Worm (Caenorhabditis elegans): ENCODE data around the gene epg-4.
A peak's percentile ranks its signal among the peaks of the same experiment; 100 is the strongest.

epg-4 gene

DNA sequence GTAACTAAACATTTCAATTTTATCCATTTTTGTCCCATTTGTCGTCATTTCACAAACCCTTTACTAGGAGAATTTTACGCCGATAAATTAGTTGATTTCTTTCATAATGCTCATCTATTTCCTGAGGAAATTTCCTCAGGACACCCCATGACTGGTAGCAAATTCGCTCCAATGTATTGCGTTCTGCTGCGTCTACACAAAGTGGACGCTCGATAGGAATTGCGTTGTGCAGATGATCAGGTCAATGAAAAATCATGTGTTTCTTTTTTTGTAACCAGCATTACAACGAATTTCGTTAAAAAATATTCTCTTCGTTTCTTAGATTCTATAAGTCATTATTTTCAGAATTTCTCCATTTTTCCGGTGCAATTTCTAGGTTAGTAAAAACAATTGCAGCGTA lies at the start of gene epg-4:
Gene epg-4 (plus strand): TSS at position 346 of the 400 bp plus-strand sequence.
- TF ChIP-seq nhr-20 (tag; optimal IDR thresholded peaks at IDR 0.05) = peak; percentile 15
- TF ChIP-seq dpl-1 (GFP tag; optimal IDR thresholded peaks at IDR 0.05) = peak; percentile 9 to 53 (median 41)
- peak; percentile 42 to 79 for TF ChIP-seq lin-35 (GFP tag; optimal IDR thresholded peaks at IDR 0.05)
- peak; percentile 33 for TF ChIP-seq blmp-1 (tag; optimal IDR thresholded peaks at IDR 0.05)
- peak; percentile 3 for TF ChIP-seq nhr-77 (tag; optimal IDR thresholded peaks at IDR 0.05)
- no peak for TF ChIP-seq pqm-1 (tag; optimal IDR thresholded peaks at IDR 0.05)
- peak; percentile 19 to 57 for TF ChIP-seq efl-1 (optimal IDR thresholded peaks at IDR 0.05)
- TF ChIP-seq efl-1 (GFP tag; optimal IDR thresholded peaks at IDR 0.05 in 1 of 2) = peak; percentile 45 to 93
- no peak for TF ChIP-seq pag-3 (tag; optimal IDR thresholded peaks at IDR 0.05; ENCODE audit: borderline replicate concordance, insufficient read depth)
- peak; percentile 70 for TF ChIP-seq lin-14 (GFP tag; optimal IDR thresholded peaks at IDR 0.05)
- peak; percentile 36 for TF ChIP-seq snu-23 (GFP tag; optimal IDR thresholded peaks at IDR 0.05)
- peak in 1 of 2 experiments; percentile 22 for TF ChIP-seq mdl-1 (tag; optimal IDR thresholded peaks at IDR 0.05)
- peak; percentile 36 for TF ChIP-seq nhr-85 (tag)
- TF ChIP-seq unc-130 (tag; optimal IDR thresholded peaks at IDR 0.05) = peak; percentile 22
- TF ChIP-seq ceh-8 (GFP tag; optimal IDR thresholded peaks at IDR 0.05) = no peak
- TF ChIP-seq ceh-82 (tag; optimal IDR thresholded peaks at IDR 0.05) = peak in 1 of 3 experiments; percentile 11
- TF ChIP-seq nhr-71 (tag; optimal IDR thresholded peaks at IDR 0.05) = peak; percentile 41
- no peak for TF ChIP-seq fos-1 (tag; optimal IDR thresholded peaks at IDR 0.05)
- TF ChIP-seq fkh-8 (tag; optimal IDR thresholded peaks at IDR 0.05) = no peak
- no peak for TF ChIP-seq snpc-4 (tag; optimal IDR thresholded peaks at IDR 0.05)
- TF ChIP-seq ets-5 (GFP tag; IDR thresholded peaks at IDR 0.05) = no peak
- TF ChIP-seq elt-3 (tag; optimal IDR thresholded peaks at IDR 0.05) = peak in 1 of 6 experiments; percentile 13
- TF ChIP-seq C16A3.4 (tag; optimal IDR thresholded peaks at IDR 0.05) = peak; percentile 50
- TF ChIP-seq lsy-2 (tag; optimal IDR thresholded peaks at IDR 0.05) = peak in 1 of 2 experiments; percentile 69
- peak; percentile 47 for TF ChIP-seq skn-1 (tag; optimal IDR thresholded peaks at IDR 0.05)
- TF ChIP-seq nhr-84 (tag; optimal IDR thresholded peaks at IDR 0.05) = no peak

DNA sequence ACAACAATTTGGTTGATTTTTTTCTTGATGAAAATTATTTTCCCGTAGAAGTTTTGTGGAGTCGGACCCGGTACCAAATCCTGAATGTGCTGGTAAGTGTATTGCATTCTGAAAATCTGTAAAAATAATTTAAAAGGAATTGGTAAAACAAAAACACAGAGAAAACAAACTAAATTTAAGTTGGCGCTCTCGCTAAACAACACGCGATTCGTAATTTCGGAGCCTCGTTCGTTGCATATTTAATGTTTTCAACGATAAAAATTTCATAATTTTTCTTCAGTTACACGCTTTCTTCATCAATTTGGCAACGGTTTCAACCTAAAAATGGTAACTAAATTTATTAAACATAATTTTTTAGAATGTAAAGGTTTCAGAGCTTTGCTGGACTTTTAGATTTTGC lies 48.4 kb upstream of the epg-4 start, which contains the start of the genes pot-1 and ggtb-1:
Gene pot-1 (minus strand): TSS at position 120 of the 400 bp plus-strand sequence.
Gene ggtb-1 (plus strand): TSS at position 208 of the 400 bp plus-strand sequence.
- no peak for TF ChIP-seq nhr-11 (tag; optimal IDR thresholded peaks at IDR 0.05)
- TF ChIP-seq egl-27 (tag; optimal IDR thresholded peaks at IDR 0.05) = no peak
- no peak for TF ChIP-seq egl-13 (tag; optimal IDR thresholded peaks at IDR 0.05)
- peak in 1 of 3 experiments; percentile 4 for TF ChIP-seq ceh-82 (tag; optimal IDR thresholded peaks at IDR 0.05)
- TF ChIP-seq ets-5 (GFP tag; IDR thresholded peaks at IDR 0.05) = no peak
- peak; percentile 18 to 74 for TF ChIP-seq lin-35 (GFP tag; optimal IDR thresholded peaks at IDR 0.05)
- TF ChIP-seq nhr-20 (tag; optimal IDR thresholded peaks at IDR 0.05) = no peak
- no peak for TF ChIP-seq mab-9 (GFP tag; IDR thresholded peaks at IDR 0.05)
- TF ChIP-seq unc-98 (GFP tag; IDR thresholded peaks at IDR 0.05) = no peak
- TF ChIP-seq lin-39 (tag; optimal IDR thresholded peaks at IDR 0.05) = no peak
- no peak for TF ChIP-seq rnt-1 (tag; optimal IDR thresholded peaks at IDR 0.05)
- TF ChIP-seq blmp-1 (tag; optimal IDR thresholded peaks at IDR 0.05) = peak; percentile 19
- no peak for TF ChIP-seq ztf-4 (tag; optimal IDR thresholded peaks at IDR 0.05)
- no peak for TF ChIP-seq nhr-47 (tag; optimal IDR thresholded peaks at IDR 0.05)
- no peak for TF ChIP-seq ceh-90 (tag; optimal IDR thresholded peaks at IDR 0.05)
- TF ChIP-seq ceh-88 (GFP tag; IDR thresholded peaks at IDR 0.05) = no peak
- TF ChIP-seq C16A3.4 (tag; optimal IDR thresholded peaks at IDR 0.05) = no peak
- no peak for TF ChIP-seq zip-4 (GFP tag; optimal IDR thresholded peaks at IDR 0.05)
- TF ChIP-seq nhr-19 (GFP tag; conservative IDR thresholded peaks at IDR 0.05) = no peak
- TF ChIP-seq tbx-2 (tag; optimal IDR thresholded peaks at IDR 0.05) = peak; percentile 9
- TF ChIP-seq skn-1 (tag; optimal IDR thresholded peaks at IDR 0.05) = peak; percentile 21
- TF ChIP-seq Y116A8C.19 (tag; optimal IDR thresholded peaks at IDR 0.05; ENCODE audit: borderline replicate concordance) = no peak
- no peak for TF ChIP-seq nhr-28 (tag; optimal IDR thresholded peaks at IDR 0.05)
- no peak for TF ChIP-seq grh-1 (GFP tag; IDR thresholded peaks at IDR 0.05)
- peak in 1 of 2 experiments; percentile 62 for TF ChIP-seq lsy-2 (tag; optimal IDR thresholded peaks at IDR 0.05)
- no peak for TF ChIP-seq unc-86 (tag; optimal IDR thresholded peaks at IDR 0.05)
- no peak for TF ChIP-seq ceh-8 (GFP tag; optimal IDR thresholded peaks at IDR 0.05)
- TF ChIP-seq efl-1 (optimal IDR thresholded peaks at IDR 0.05) = peak; percentile 2 to 67
- TF ChIP-seq efl-1 (GFP tag; optimal IDR thresholded peaks at IDR 0.05 in 1 of 2) = peak; percentile 75 to 97
- no peak for TF ChIP-seq jun-1 (tag; optimal IDR thresholded peaks at IDR 0.05)
- TF ChIP-seq alr-1 (tag; optimal IDR thresholded peaks at IDR 0.05; ENCODE audit: borderline replicate concordance) = no peak
- TF ChIP-seq unc-30 (tag; optimal IDR thresholded peaks at IDR 0.05) = no peak
- peak; percentile 58 to 79 (median 66) for TF ChIP-seq dpl-1 (GFP tag; optimal IDR thresholded peaks at IDR 0.05)
- peak; percentile 34 for TF ChIP-seq snu-23 (GFP tag; optimal IDR thresholded peaks at IDR 0.05)
- no peak for TF ChIP-seq tlp-1 (tag; optimal IDR thresholded peaks at IDR 0.05)
- no peak for TF ChIP-seq fkh-4 (tag; optimal IDR thresholded peaks at IDR 0.05; ENCODE audit: borderline replicate concordance)
- no peak for TF ChIP-seq aha-1 (tag; optimal IDR thresholded peaks at IDR 0.05)
